Worm (Caenorhabditis elegans) whole organism, young adult: Measurements from ENCODE around the gene C55C3.8.

ENCODE experiments used
- B0035.1 ChIP-seq: sonication (generic microtip); optimal IDR thresholded peaks from 2 replicates; lab custom pipeline; 2016; ENCODE audit warnings: missing genetic modification characterization, mild to moderate bottlenecking, missing compliant biosample characterization, missing genotype, missing genetic modification reagents
- C06A6.2 ChIP-seq: fragments of 200-800 bp; sonication (Bioruptor generic); conservative IDR thresholded peaks from 2 replicates; pipeline ENCODE4 v1.3.6; 2022; ENCODE audit warnings: missing genetic modification characterization, missing compliant biosample characterization
- D2030.7 ChIP-seq: fragments of 200-800 bp; sonication (Bioruptor generic); IDR thresholded peaks from 2 replicates; pipeline ENCODE4 v1.3.6; 2022; ENCODE audit warnings: missing genetic modification reagents, missing genetic modification characterization, missing compliant biosample characterization
- F39B2.1 ChIP-seq: fragments of 200-800 bp; sonication (Bioruptor generic); IDR thresholded peaks from 2 replicates; pipeline ENCODE4 v1.3.6; 2022; ENCODE audit warnings: missing genetic modification reagents, missing genetic modification characterization, missing compliant biosample characterization
- F55B11.4 ChIP-seq: sonication (generic microtip); optimal IDR thresholded peaks from 2 replicates; lab custom pipeline; 2016; ENCODE audit warnings: missing compliant biosample characterization, missing genetic modification characterization, borderline replicate concordance; ENCODE audit not compliant: insufficient read depth
- K12H6.12 ChIP-seq: fragments of 200-800 bp; sonication (Bioruptor generic); optimal IDR thresholded peaks from 2 replicates; lab custom pipeline; 2018; ENCODE audit warnings: mild to moderate bottlenecking, missing genetic modification characterization, missing compliant biosample characterization
- T26A5.8 ChIP-seq: sonication (generic microtip); optimal IDR thresholded peaks from 2 replicates; lab custom pipeline; 2016; ENCODE audit warnings: missing genetic modification characterization, missing compliant biosample characterization
- Y53G8AR.9 ChIP-seq: fragments of 200-800 bp; sonication (Bioruptor generic); conservative IDR thresholded peaks from 2 replicates; pipeline ENCODE4 v1.3.6; 2022; ENCODE audit warnings: missing genetic modification reagents, missing genetic modification characterization, missing compliant biosample characterization
- Y56A3A.18 ChIP-seq: fragments of 200-800 bp; sonication (Bioruptor generic); IDR thresholded peaks from 2 replicates; pipeline ENCODE4 v1.3.6; 2022; ENCODE audit warnings: missing genetic modification reagents, missing genetic modification characterization, missing compliant biosample characterization
- aptf-3 ChIP-seq: fragments of 200-800 bp; sonication (Bioruptor generic); IDR thresholded peaks from 2 replicates; pipeline ENCODE4 v1.3.6; 2022; ENCODE audit warnings: missing genetic modification characterization, missing compliant biosample characterization
- attf-5 ChIP-seq: fragments of 200-800 bp; sonication (Bioruptor generic); optimal IDR thresholded peaks from 2 replicates; lab custom pipeline; 2018; ENCODE audit warnings: mild to moderate bottlenecking, missing genetic modification characterization, missing compliant biosample characterization
- ccch-3 ChIP-seq: fragments of 200-800 bp; sonication (Bioruptor generic); optimal IDR thresholded peaks from 2 replicates; lab custom pipeline; 2018; ENCODE audit warnings: mild to moderate bottlenecking, missing genetic modification characterization, missing compliant biosample characterization
- ceh-40 ChIP-seq: fragments of 200-800 bp; sonication (Bioruptor generic); IDR thresholded peaks from 2 replicates; pipeline ENCODE4 v1.3.6; 2022; ENCODE audit warnings: missing genetic modification characterization, missing compliant biosample characterization
- ceh-79 ChIP-seq: sonication (generic microtip); optimal IDR thresholded peaks from 2 replicates; lab custom pipeline; 2017; ENCODE audit warnings: mild to moderate bottlenecking, missing genetic modification characterization, missing compliant biosample characterization
- die-1 ChIP-seq: sonication (generic microtip); optimal IDR thresholded peaks from 2 replicates; lab custom pipeline; 2016; ENCODE audit warnings: missing genotype, mild to moderate bottlenecking, missing genetic modification characterization, missing compliant biosample characterization
- dox-1 ChIP-seq: fragments of 200-800 bp; sonication (Bioruptor generic); IDR thresholded peaks from 2 replicates; pipeline ENCODE4 v1.3.6; 2022; ENCODE audit warnings: missing genetic modification reagents, missing genetic modification characterization, missing compliant biosample characterization
- efl-1 ChIP-seq: fragments of 150-350 bp; optimal IDR thresholded peaks from 2 replicates; lab custom pipeline; 2014; ENCODE audit warnings: missing biosample characterization, missing genetic modification reagents, missing genetic modification characterization
- egl-18 ChIP-seq: fragments of 200-800 bp; sonication (Bioruptor generic); IDR thresholded peaks from 2 replicates; pipeline ENCODE4 v1.3.6; 2022; ENCODE audit warnings: missing genetic modification reagents, missing genetic modification characterization, missing compliant biosample characterization
- egrh-3 ChIP-seq: fragments of 200-800 bp; sonication (Bioruptor generic); IDR thresholded peaks from 2 replicates; pipeline ENCODE4 v1.3.6; 2022; ENCODE audit warnings: missing genetic modification reagents, missing genetic modification characterization, missing compliant biosample characterization
- gei-17 ChIP-seq: fragments of 200-800 bp; sonication (Bioruptor generic); optimal IDR thresholded peaks from 2 replicates; lab custom pipeline; 2018; ENCODE audit warnings: mild to moderate bottlenecking, missing genetic modification characterization, missing compliant biosample characterization
- him-1 ChIP-seq: sonication (generic microtip); optimal IDR thresholded peaks from 2 replicates; lab custom pipeline; 2016; ENCODE audit warnings: missing genotype, missing genetic modification reagents, missing genetic modification characterization, missing compliant biosample characterization
- let-526 ChIP-seq: fragments of 200-800 bp; sonication (Bioruptor generic); IDR thresholded peaks from 2 replicates; pipeline ENCODE4 v1.3.6; 2022; ENCODE audit warnings: missing genetic modification reagents, missing genetic modification characterization, missing compliant biosample characterization
- let-607 ChIP-seq, 2 experiments: fragments of 200-800 bp in 1 of 2; sonication (Bioruptor generic) in 1 of 2; sonication (generic microtip) in 1 of 2; optimal IDR thresholded peaks; 2 replicates each; lab custom pipeline; 2016 to 2018; ENCODE audit warnings: mild to moderate bottlenecking in 2 of 2, missing compliant biosample characterization in 2 of 2, missing genetic modification characterization in 2 of 2, moderate library complexity in 2 of 2, missing genotype in 1 of 2
- lin-26 ChIP-seq: fragments of 200-800 bp; sonication (Bioruptor generic); IDR thresholded peaks from 2 replicates; pipeline ENCODE4 v1.3.6; 2022; ENCODE audit warnings: missing genetic modification reagents, missing genetic modification characterization, missing compliant biosample characterization
- lsy-27 ChIP-seq: sonication (generic microtip); optimal IDR thresholded peaks from 2 replicates; lab custom pipeline; 2017; ENCODE audit warnings: missing genetic modification characterization, mild to moderate bottlenecking, missing compliant biosample characterization, antibody characterized with exemption, missing genotype, borderline replicate concordance; ENCODE audit not compliant: insufficient read depth
- madf-6 ChIP-seq: fragments of 200-800 bp; sonication (Bioruptor generic); IDR thresholded peaks from 2 replicates; pipeline ENCODE4 v1.3.6; 2022; ENCODE audit warnings: missing genetic modification reagents, missing genetic modification characterization, missing compliant biosample characterization
- mcd-1 ChIP-seq: fragments of 200-800 bp; sonication (Bioruptor generic); IDR thresholded peaks from 2 replicates; pipeline ENCODE4 v1.3.6; 2022; ENCODE audit warnings: missing genetic modification reagents, missing genetic modification characterization, missing compliant biosample characterization
- nhr-80 ChIP-seq: sonication (generic microtip); optimal IDR thresholded peaks from 2 replicates; lab custom pipeline; 2016; ENCODE audit warnings: missing genetic modification characterization, missing compliant biosample characterization
- nhr-90 ChIP-seq: sonication (generic microtip); optimal IDR thresholded peaks from 2 replicates; lab custom pipeline; 2016; ENCODE audit warnings: missing genotype, mild to moderate bottlenecking, missing genetic modification characterization, missing compliant biosample characterization
- rec-8 ChIP-seq, 2 experiments: sonication (generic microtip); optimal IDR thresholded peaks; 2 replicates each; lab custom pipeline; 2016; ENCODE audit warnings: mild to moderate bottlenecking in 2 of 2, missing genetic modification characterization in 2 of 2, missing genetic modification reagents in 2 of 2, missing genotype in 2 of 2, missing biosample characterization in 1 of 2, missing compliant biosample characterization in 1 of 2, moderate library complexity in 1 of 2
- sea-2 ChIP-seq: fragments of 200-800 bp; sonication (Bioruptor generic); IDR thresholded peaks from 2 replicates; pipeline ENCODE4 v1.3.6; 2022; ENCODE audit warnings: missing genetic modification characterization, missing compliant biosample characterization
- snpc-1.1 ChIP-seq: sonication (generic microtip); optimal IDR thresholded peaks from 2 replicates; lab custom pipeline; 2017; ENCODE audit warnings: missing genetic modification characterization, mild to moderate bottlenecking, missing compliant biosample characterization, antibody characterized with exemption, moderate library complexity, missing genotype, missing genetic modification reagents; ENCODE audit not compliant: insufficient read depth
- snpc-1.3 ChIP-seq: sonication (generic microtip); optimal IDR thresholded peaks from 2 replicates; lab custom pipeline; 2017; ENCODE audit warnings: missing genetic modification characterization, mild to moderate bottlenecking, missing compliant biosample characterization, antibody characterized with exemption, moderate library complexity, missing genotype, missing genetic modification reagents; ENCODE audit not compliant: insufficient read depth
- snpc-4 ChIP-seq, 5 experiments: fragments of 150-350 bp in 1 of 5; sonication (generic microtip) in 4 of 5; optimal IDR thresholded peaks; 2 replicates each; lab custom pipeline; 2014 to 2018; ENCODE audit warnings: missing genetic modification characterization in 5 of 5, missing biosample characterization in 3 of 5, antibody characterized with exemption in 2 of 5, mild to moderate bottlenecking in 2 of 5, missing compliant biosample characterization in 2 of 5, missing genotype in 2 of 5, moderate library complexity in 2 of 5, missing genetic modification reagents in 1 of 5
- tbp1 ChIP-seq: fragments of 200-800 bp; sonication (Bioruptor generic); optimal IDR thresholded peaks from 2 replicates; lab custom pipeline; 2018; ENCODE audit warnings: mild to moderate bottlenecking, missing genetic modification characterization, missing compliant biosample characterization
- xnd-1 ChIP-seq: sonication (generic microtip); optimal IDR thresholded peaks from 2 replicates; lab custom pipeline; 2016; ENCODE audit warnings: missing genotype, missing genetic modification reagents, missing genetic modification characterization, missing compliant biosample characterization

The C55C3.8 gene

DNA sequence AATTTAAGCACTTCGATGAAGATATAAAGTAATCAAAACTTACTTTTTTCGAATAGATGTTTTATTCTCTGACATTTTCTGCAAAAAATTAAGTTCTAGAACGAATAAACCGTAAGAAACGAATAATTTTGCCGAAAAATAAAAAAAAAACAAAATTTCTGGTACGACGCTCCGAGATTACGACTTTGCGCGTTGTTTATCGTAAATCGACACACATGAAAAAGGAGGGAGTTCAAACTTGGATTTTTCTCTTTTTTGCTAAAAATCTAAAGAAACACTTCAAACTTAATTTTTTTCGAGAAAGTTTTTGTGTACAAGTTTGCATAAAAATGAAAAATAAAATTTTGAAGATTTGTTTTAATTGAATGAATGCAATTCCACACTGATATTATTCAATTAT, 40.8 kb downstream of the C55C3.8 start, which contains the start of gene H35B03.2 (continued):
- TF ChIP-seq nhr-80 (no peak), dox-1 (GFP tag; lab: Robert Waterston, UW) (no peak), die-1 (tag; lab: Kevin White, UChicago) (no peak), egl-18 (GFP tag; lab: Robert Waterston, UW) (no peak), efl-1 (GFP tag; lab: Kevin White, UChicago) (peak; percentile 72)

DNA sequence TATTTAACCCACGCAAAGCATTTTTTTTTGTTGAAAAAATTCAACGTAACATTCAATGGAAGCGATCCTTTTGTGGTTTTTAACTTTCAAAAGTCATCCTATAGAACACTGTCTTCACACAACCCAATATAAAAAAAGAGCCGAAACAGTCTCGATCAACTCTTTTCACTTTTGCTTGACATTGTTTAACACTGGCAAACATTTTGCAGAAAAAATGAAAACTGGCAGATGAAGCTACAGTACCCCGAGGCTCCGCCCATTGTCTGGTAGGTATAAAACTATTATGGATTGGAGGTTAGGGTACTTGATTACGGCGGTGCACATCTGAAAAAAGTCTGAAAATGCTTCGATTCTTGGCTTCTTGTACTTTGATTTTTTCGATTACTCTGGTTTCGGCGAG, 43.9 kb downstream of the C55C3.8 start, which contains the start of gene cpg-18:
TSS of gene cpg-18 (plus strand) at position 301 of the 400 bp plus-strand sequence.
- TF ChIP-seq xnd-1 (tag; lab: Kevin White, UChicago) (no peak), Y53G8AR.9 (GFP tag; lab: Robert Waterston, UW) (no peak), B0035.1 (tag; lab: Kevin White, UChicago) (no peak), Y56A3A.18 (GFP tag; lab: Robert Waterston, UW) (no peak), him-1 (tag; lab: Kevin White, UChicago) (no peak), ccch-3 (no peak), aptf-3 (GFP tag; lab: Robert Waterston, UW) (no peak), egrh-3 (GFP tag; lab: Robert Waterston, UW) (no peak), tbp1 (GFP tag; lab: Kevin White, UChicago) (no peak), let-607 (tag; optimal IDR thresholded peaks at IDR 0.05; lab: Kevin White, UChicago) (no peak), snpc-4 (GFP tag; optimal IDR thresholded peaks at IDR 0.05; lab: Kevin White, UChicago) (no peak), snpc-4 (tag; optimal IDR thresholded peaks at IDR 0.05; lab: Kevin White, UChicago) (no peak), ceh-79 (tag; lab: Kevin White, UChicago) (no peak), F39B2.1 (GFP tag; lab: Robert Waterston, UW) (no peak), F55B11.4 (tag; lab: Kevin White, UChicago) (no peak), T26A5.8 (tag; lab: Kevin White, UChicago) (no peak)
- TF ChIP-seq, all 124 proteins: peak for 0

DNA sequence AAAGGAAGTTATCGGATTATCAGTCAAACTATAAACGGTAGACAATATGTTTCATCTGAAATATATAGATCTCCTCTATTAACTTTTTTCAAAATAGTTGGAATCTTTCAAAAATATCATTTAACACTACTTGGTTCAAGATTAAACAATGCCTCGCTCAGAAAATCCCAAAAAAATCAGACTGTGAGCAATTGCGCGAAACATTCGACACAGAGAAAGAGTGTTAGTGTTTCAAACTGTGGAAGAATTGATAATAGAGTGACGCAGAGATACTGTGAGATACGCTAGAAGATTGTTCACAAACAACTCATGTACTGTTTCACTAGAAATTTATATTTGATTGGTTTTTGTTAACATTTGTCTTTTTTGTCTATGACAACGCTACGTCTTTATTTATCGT, 50.2 kb downstream of the C55C3.8 start, which contains the start of gene chil-11:
TSS of gene chil-11 (plus strand) at position 301 of the 400 bp plus-strand sequence.
- TF ChIP-seq C06A6.2 (GFP tag; lab: Robert Waterston, UW) (no peak), madf-6 (GFP tag; lab: Robert Waterston, UW) (no peak), gei-17 (GFP tag; lab: Kevin White, UChicago) (no peak), aptf-3 (GFP tag; lab: Robert Waterston, UW) (no peak), let-526 (GFP tag; lab: Robert Waterston, UW) (no peak), attf-5 (no peak), egrh-3 (GFP tag; lab: Robert Waterston, UW) (no peak), D2030.7 (no peak), rec-8 (tag; optimal IDR thresholded peaks at IDR 0.05; lab: Kevin White, UChicago) (no peak), dox-1 (GFP tag; lab: Robert Waterston, UW) (no peak), snpc-1.3 (tag; lab: Kevin White, UChicago) (no peak), snpc-1.1 (no peak), sea-2 (no peak), nhr-90 (no peak), ceh-40 (no peak), mcd-1 (GFP tag; lab: Robert Waterston, UW) (no peak), K12H6.12 (tag; lab: Kevin White, UChicago) (no peak), lin-26 (GFP tag; lab: Robert Waterston, UW) (no peak), lsy-27 (tag; lab: Kevin White, UChicago) (no peak)
- TF ChIP-seq, all 124 proteins: peak for 0
